Fruit fly (Drosophila melanogaster) whole organism, embryonic: ENCODE results near the gene nmo.
A peak's percentile ranks its signal among the peaks of the same experiment; 100 is the strongest.

ENCODE experiments used
- Ada2b ChIP-seq: fragments of 200-800 bp; sonication (Bioruptor generic); IDR thresholded peaks from 2 replicates; pipeline ENCODE4 v1.3.6; 2022; ENCODE audit warnings: missing biosample characterization, missing genetic modification characterization
- Blimp-1 ChIP-seq: fragments of 200-800 bp; sonication (Bioruptor generic); optimal IDR thresholded peaks from 3 replicates; lab custom pipeline; 2018; ENCODE audit warnings: missing biosample characterization, missing genetic modification characterization, mild to moderate bottlenecking, moderate library complexity, missing genetic modification reagents
- CG10274 ChIP-seq: fragments of 200-800 bp; sonication (Bioruptor generic); optimal IDR thresholded peaks from 3 replicates; lab custom pipeline; 2017; ENCODE audit warnings: missing biosample characterization, mild to moderate bottlenecking, missing genetic modification characterization
- CG10321 ChIP-seq: fragments of 200-800 bp; sonication (Bioruptor generic); IDR thresholded peaks from 2 replicates; pipeline ENCODE4 v1.3.6; 2022; ENCODE audit warnings: missing biosample characterization, missing genetic modification characterization
- CG10959 ChIP-seq: fragments of 200-800 bp; sonication (Bioruptor generic); IDR thresholded peaks from 2 replicates; pipeline ENCODE4 v1.3.6; 2022; ENCODE audit warnings: missing biosample characterization, missing genetic modification characterization
- CG11085 ChIP-seq: fragments of 200-800 bp; sonication (Bioruptor generic); IDR thresholded peaks from 2 replicates; pipeline ENCODE4 v1.3.6; 2022; ENCODE audit warnings: missing biosample characterization, missing genetic modification characterization
- CG11247 ChIP-seq: fragments of 200-800 bp; sonication (Bioruptor generic); IDR thresholded peaks from 2 replicates; pipeline ENCODE4 v1.3.6; 2022; ENCODE audit warnings: missing biosample characterization, missing genetic modification characterization
- CG11695 ChIP-seq: fragments of 200-800 bp; sonication (Bioruptor generic); IDR thresholded peaks from 3 replicates; pipeline ENCODE4 v1.3.6; 2022; ENCODE audit warnings: missing biosample characterization, missing genetic modification characterization
- CG12744 ChIP-seq: fragments of 200-800 bp; sonication (Bioruptor generic); optimal IDR thresholded peaks from 2 replicates; lab custom pipeline; 2016; ENCODE audit warnings: missing biosample characterization, missing genetic modification characterization
- CG14710 ChIP-seq: fragments of 200-800 bp; sonication (Bioruptor generic); optimal IDR thresholded peaks from 3 replicates; lab custom pipeline; 2019; ENCODE audit warnings: missing biosample characterization, mild to moderate bottlenecking, missing genetic modification characterization, moderate library complexity
- CG17829 ChIP-seq: fragments of 200-800 bp; optimal IDR thresholded peaks from 2 replicates; lab custom pipeline; 2019; ENCODE audit warnings: missing biosample characterization, mild to moderate bottlenecking, missing genetic modification characterization, moderate library complexity
- CG1832 ChIP-seq: fragments of 200-800 bp; sonication (Bioruptor generic); optimal IDR thresholded peaks from 2 replicates; lab custom pipeline; 2017; ENCODE audit warnings: missing biosample characterization, mild to moderate bottlenecking, missing genetic modification characterization, inconsistent platforms
- CG2712 ChIP-seq: fragments of 200-800 bp; optimal IDR thresholded peaks from 3 replicates; lab custom pipeline; 2019; ENCODE audit warnings: missing biosample characterization, mild to moderate bottlenecking, missing genetic modification characterization, moderate library complexity
- CG3726 ChIP-seq: fragments of 200-800 bp; sonication (Bioruptor generic); IDR thresholded peaks from 3 replicates; pipeline ENCODE4, ENCODE4 v1.3.6; 2022; ENCODE audit warnings: missing biosample characterization, missing genetic modification characterization
- CG4617 ChIP-seq: fragments of 200-800 bp; sonication (Bioruptor generic); optimal IDR thresholded peaks from 3 replicates; lab custom pipeline; 2016; ENCODE audit warnings: missing biosample characterization, missing genetic modification characterization, borderline replicate concordance
- CG9215 ChIP-seq: fragments of 200-800 bp; sonication (Bioruptor generic); IDR thresholded peaks from 2 replicates; pipeline ENCODE4 v1.3.6; 2022; ENCODE audit warnings: missing biosample characterization, missing genetic modification characterization
- CG9932 ChIP-seq: fragments of 200-800 bp; sonication (Bioruptor generic); IDR thresholded peaks from 2 replicates; pipeline ENCODE4 v1.3.6; 2022; ENCODE audit warnings: missing biosample characterization, missing genetic modification characterization
- CTCF ChIP-seq: fragments of 200-800 bp; sonication (Bioruptor generic); optimal IDR thresholded peaks from 2 replicates; lab custom pipeline; 2017; ENCODE audit warnings: missing biosample characterization, mild to moderate bottlenecking, missing genetic modification characterization, moderate library complexity
- Dek ChIP-seq: fragments of 200-800 bp; sonication (Bioruptor generic); optimal IDR thresholded peaks from 3 replicates; lab custom pipeline; 2019; ENCODE audit warnings: missing biosample characterization, mild to moderate bottlenecking, missing genetic modification characterization, moderate library complexity
- Drgx ChIP-seq: fragments of 200-800 bp; sonication (Bioruptor generic); IDR thresholded peaks from 2 replicates; pipeline ENCODE4 v1.3.6; 2022; ENCODE audit warnings: missing biosample characterization, missing genetic modification characterization
- Fer3 ChIP-seq: fragments of 200-800 bp; sonication (Bioruptor generic); optimal IDR thresholded peaks from 2 replicates; lab custom pipeline; 2018; ENCODE audit warnings: missing biosample characterization, mild to moderate bottlenecking, missing genetic modification characterization, moderate library complexity
- Hsf ChIP-seq: fragments of 200-800 bp; sonication (Bioruptor generic); optimal IDR thresholded peaks from 3 replicates; lab custom pipeline; 2016; ENCODE audit warnings: missing biosample characterization, missing genetic modification characterization
- Myb ChIP-seq: fragments of 200-800 bp; sonication (Bioruptor generic); optimal IDR thresholded peaks from 2 replicates; lab custom pipeline; 2016; ENCODE audit warnings: missing biosample characterization, missing genetic modification characterization
- Poxn ChIP-seq: fragments of 200-800 bp; sonication (Bioruptor generic); IDR thresholded peaks from 2 replicates; pipeline ENCODE4 v1.3.6; 2022; ENCODE audit warnings: missing biosample characterization, missing genetic modification characterization
- Scr ChIP-seq: fragments of 200-800 bp; sonication (Bioruptor generic); IDR thresholded peaks from 2 replicates; pipeline ENCODE4 v1.3.6; 2022; ENCODE audit warnings: missing biosample characterization, missing genetic modification characterization; ENCODE audit not compliant: partially characterized antibody
- Sox102F ChIP-seq: fragments of 200-800 bp; sonication (Bioruptor generic); optimal IDR thresholded peaks from 2 replicates; lab custom pipeline; 2018; ENCODE audit warnings: missing biosample characterization, mild to moderate bottlenecking, missing genetic modification characterization, moderate library complexity
- Stat92E ChIP-seq, 3 experiments: fragments of >200 bp in 2 of 3; fragments of 200-800 bp in 1 of 3; sonication (Bioruptor generic) in 1 of 3; optimal IDR thresholded peaks; 2 replicates each; lab custom pipeline; 2017 to 2019; ENCODE audit warnings: missing biosample characterization in 3 of 3, missing genetic modification characterization in 3 of 3, mild to moderate bottlenecking in 1 of 3, moderate library complexity in 1 of 3
- Tbp ChIP-seq: fragments of >200 bp; optimal IDR thresholded peaks from 2 replicates; lab custom pipeline; 2018; ENCODE audit warnings: missing biosample characterization, missing genetic modification characterization
- Usf ChIP-seq: fragments of 200-800 bp; sonication (Bioruptor generic); optimal IDR thresholded peaks from 2 replicates; lab custom pipeline; 2017; ENCODE audit warnings: missing genotype, missing biosample characterization, missing genetic modification characterization
- Xrp1 ChIP-seq: fragments of 200-800 bp; sonication (Bioruptor generic); IDR thresholded peaks from 2 replicates; pipeline ENCODE4 v1.3.6; 2022; ENCODE audit warnings: missing biosample characterization, missing genetic modification characterization
- bigmax ChIP-seq: fragments of 200-800 bp; sonication (Bioruptor generic); optimal IDR thresholded peaks from 2 replicates; lab custom pipeline; 2018; ENCODE audit warnings: missing biosample characterization, mild to moderate bottlenecking, missing genetic modification characterization
- bsh ChIP-seq, 2 experiments: fragments of 200-800 bp; sonication (Bioruptor generic); optimal IDR thresholded peaks; 2 replicates each; lab custom pipeline; 2017 to 2018; ENCODE audit warnings: mild to moderate bottlenecking in 2 of 2, missing biosample characterization in 2 of 2, missing genetic modification characterization in 2 of 2, moderate library complexity in 1 of 2
- cas ChIP-seq: fragments of 200-800 bp; sonication (Bioruptor generic); IDR thresholded peaks from 2 replicates; pipeline ENCODE4 v1.3.6; 2022; ENCODE audit warnings: missing biosample characterization, missing genetic modification characterization
- chif ChIP-seq, 2 experiments: fragments of 200-800 bp; sonication (Bioruptor generic); optimal IDR thresholded peaks; 3 replicates each; lab custom pipeline; 2016; ENCODE audit warnings: missing biosample characterization in 2 of 2, missing genetic modification characterization in 2 of 2
- chinmo ChIP-seq: fragments of 200-800 bp; sonication (Bioruptor generic); IDR thresholded peaks from 4 replicates; pipeline ENCODE4 v1.3.6; 2022; ENCODE audit warnings: missing biosample characterization, missing genetic modification characterization; ENCODE audit not compliant: partially characterized antibody
- chm ChIP-seq: fragments of 200-800 bp; sonication (Bioruptor generic); IDR thresholded peaks from 2 replicates; pipeline ENCODE4 v1.3.6; 2022; ENCODE audit warnings: missing biosample characterization, missing genetic modification characterization
- crc ChIP-seq: fragments of 200-800 bp; sonication (Bioruptor generic); optimal IDR thresholded peaks from 2 replicates; lab custom pipeline; 2016; ENCODE audit warnings: missing biosample characterization, missing genetic modification characterization
- croc ChIP-seq: fragments of 200-800 bp; sonication (Bioruptor generic); conservative IDR thresholded peaks from 3 replicates; pipeline ENCODE4 v1.3.6; 2022; ENCODE audit warnings: missing biosample characterization, missing genetic modification characterization
- cwo ChIP-seq: fragments of 200-800 bp; sonication (Bioruptor generic); optimal IDR thresholded peaks from 3 replicates; lab custom pipeline; 2017; ENCODE audit warnings: missing biosample characterization, missing genetic modification characterization, mild to moderate bottlenecking, moderate library complexity, missing genetic modification reagents
- eve ChIP-seq, 2 experiments: fragments of >200 bp; optimal IDR thresholded peaks; 2 replicates each; lab custom pipeline; 2017; ENCODE audit warnings: missing biosample characterization in 2 of 2, missing genetic modification characterization in 2 of 2
- grau ChIP-seq: fragments of 200-800 bp; optimal IDR thresholded peaks from 3 replicates; lab custom pipeline; 2019; ENCODE audit warnings: missing biosample characterization, mild to moderate bottlenecking, missing genetic modification characterization, moderate library complexity
- grn ChIP-seq: fragments of 200-800 bp; sonication (Bioruptor generic); optimal IDR thresholded peaks from 3 replicates; lab custom pipeline; 2017; ENCODE audit warnings: missing biosample characterization, missing genetic modification characterization
- hb ChIP-seq: fragments of 200-800 bp; sonication (Bioruptor generic); IDR thresholded peaks from 3 replicates; pipeline ENCODE4 v1.3.6; 2022; ENCODE audit warnings: missing biosample characterization, missing genetic modification characterization; ENCODE audit not compliant: partially characterized antibody
- kni ChIP-seq: fragments of 200-800 bp; sonication (Bioruptor generic); optimal IDR thresholded peaks from 3 replicates; lab custom pipeline; 2017; ENCODE audit warnings: mild to moderate bottlenecking, missing biosample characterization, missing genetic modification reagents, missing genetic modification characterization
- lab ChIP-seq: fragments of 200-800 bp; sonication (Bioruptor generic); optimal IDR thresholded peaks from 3 replicates; lab custom pipeline; 2017; ENCODE audit warnings: missing biosample characterization, missing genetic modification characterization, mild to moderate bottlenecking, moderate library complexity, missing genetic modification reagents
- nmo ChIP-seq: fragments of 200-800 bp; sonication (Bioruptor generic); optimal IDR thresholded peaks from 2 replicates; lab custom pipeline; 2018; ENCODE audit warnings: missing biosample characterization, mild to moderate bottlenecking, missing genetic modification characterization, moderate library complexity
- pnt ChIP-seq: fragments of 200-800 bp; sonication (Bioruptor generic); optimal IDR thresholded peaks from 3 replicates; lab custom pipeline; 2016; ENCODE audit warnings: missing biosample characterization, missing genetic modification characterization
- pros ChIP-seq: fragments of 200-800 bp; sonication (Bioruptor generic); optimal IDR thresholded peaks from 3 replicates; lab custom pipeline; 2019; ENCODE audit warnings: missing biosample characterization, mild to moderate bottlenecking, missing genetic modification characterization, moderate library complexity
- psq ChIP-seq: fragments of 200-800 bp; sonication (Bioruptor generic); optimal IDR thresholded peaks from 2 replicates; lab custom pipeline; 2017; ENCODE audit warnings: missing biosample characterization, missing genetic modification characterization
- sqz ChIP-seq: fragments of 200-800 bp; sonication (Bioruptor generic); optimal IDR thresholded peaks from 3 replicates; lab custom pipeline; 2018; ENCODE audit warnings: missing biosample characterization, mild to moderate bottlenecking, missing genetic modification characterization
- ttk ChIP-seq: fragments of 200-800 bp; sonication (Bioruptor generic); IDR thresholded peaks from 2 replicates; pipeline ENCODE4 v2.1.2; 2022; ENCODE audit warnings: missing biosample characterization, missing genetic modification characterization

Gene nmo

DNA sequence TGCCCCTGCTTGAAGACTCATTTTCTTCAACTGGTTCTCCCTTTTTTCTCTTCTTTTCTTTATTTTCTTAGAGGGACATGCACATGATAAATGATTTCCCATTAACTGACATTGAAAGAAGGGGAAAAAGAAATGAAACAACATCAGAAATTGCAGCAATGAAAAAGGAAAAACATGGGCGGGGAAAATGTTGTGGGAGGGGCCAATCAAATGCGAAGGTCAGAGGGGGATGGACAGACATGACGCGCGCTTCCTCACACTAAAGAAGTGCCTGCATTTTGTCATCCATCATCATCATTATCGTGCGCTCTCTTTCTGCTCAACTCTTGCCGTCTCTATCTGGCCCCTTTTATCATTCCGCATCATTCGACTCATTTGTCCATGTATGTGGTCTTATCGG lies 58.8 kb downstream of the nmo start:
- TF ChIP-seq grn (GFP tag; lab: Kevin White, UChicago), result peak; percentile 21
- no peak for TF ChIP-seq CG11247 (GFP tag; lab: Robert Waterston, UW)
- peak; percentile 2 for TF ChIP-seq nmo (GFP tag; lab: Kevin White, UChicago)
- TF ChIP-seq Scr (GFP tag; lab: Robert Waterston, UW), result no peak
- TF ChIP-seq Drgx (GFP tag; lab: Robert Waterston, UW), result no peak
- no peak for TF ChIP-seq Sox102F (GFP tag; lab: Kevin White, UChicago)
- peak; percentile 53 for TF ChIP-seq kni (GFP tag; lab: Kevin White, UChicago)
- TF ChIP-seq cas, result no peak
- no peak for TF ChIP-seq Fer3 (tag; lab: Kevin White, UChicago)
- TF ChIP-seq CG2712 (tag; lab: Kevin White, UChicago), result no peak
- no peak for TF ChIP-seq Tbp
- no peak for TF ChIP-seq CG11695 (GFP tag; lab: Robert Waterston, UW)
- peak; percentile 38; the same call in 1 of the 2 replicates for TF ChIP-seq CG10321 (GFP tag; lab: Robert Waterston, UW)
- peak; percentile 73 for TF ChIP-seq pros
- TF ChIP-seq Poxn (GFP tag; lab: Robert Waterston, UW), result no peak
- no peak for TF ChIP-seq CG17829 (tag; lab: Kevin White, UChicago)
- no peak for TF ChIP-seq CG12744
- TF ChIP-seq CG9215 (GFP tag; lab: Robert Waterston, UW), result no peak
- TF ChIP-seq Blimp-1 (GFP tag; lab: Kevin White, UChicago), result no peak
- TF ChIP-seq CTCF (GFP tag; lab: Kevin White, UChicago), result no peak
- no peak for TF ChIP-seq CG4617 (GFP tag; lab: Kevin White, UChicago)
- no peak for TF ChIP-seq Myb (GFP tag; lab: Kevin White, UChicago)
- no peak for TF ChIP-seq ttk
- TF ChIP-seq CG1832 (GFP tag; lab: Kevin White, UChicago), result peak; percentile 35
- no peak for TF ChIP-seq CG3726 (GFP tag; lab: Robert Waterston, UW)
- TF ChIP-seq lab (GFP tag; lab: Kevin White, UChicago), result peak; percentile 76
- no peak for TF ChIP-seq bigmax (GFP tag; lab: Kevin White, UChicago)
- TF ChIP-seq croc (GFP tag; lab: Robert Waterston, UW), result no peak
- no peak for TF ChIP-seq CG9932 (GFP tag; lab: Robert Waterston, UW)
- no peak for TF ChIP-seq psq (GFP tag; lab: Kevin White, UChicago)
- TF ChIP-seq Ada2b, result no peak
- TF ChIP-seq CG10959, result no peak
- TF ChIP-seq Stat92E (GFP tag; optimal IDR thresholded peaks at IDR 0.05; lab: Kevin White, UChicago), result peak in 1 of 3 experiments; percentile 65
- no peak for TF ChIP-seq Dek (tag; lab: Kevin White, UChicago)
- TF ChIP-seq Hsf (GFP tag; lab: Kevin White, UChicago), result no peak
- TF ChIP-seq CG14710 (tag; lab: Kevin White, UChicago), result no peak
- no peak for TF ChIP-seq cwo (GFP tag; lab: Kevin White, UChicago)
- TF ChIP-seq chif (GFP tag; optimal IDR thresholded peaks at IDR 0.05; lab: Kevin White, UChicago), result no peak
- no peak for TF ChIP-seq CG10274 (GFP tag; lab: Kevin White, UChicago)
- TF ChIP-seq crc (GFP tag; lab: Kevin White, UChicago), result no peak
- no peak for TF ChIP-seq eve (GFP tag; optimal IDR thresholded peaks at IDR 0.05; lab: Kevin White, UChicago)
- no peak for TF ChIP-seq sqz (GFP tag; lab: Kevin White, UChicago)
- TF ChIP-seq Xrp1 (GFP tag; lab: Robert Waterston, UW), result 0 out of 2 replicates have a peak, but pooled peaks have one; percentile 8
- TF ChIP-seq grau (tag; lab: Kevin White, UChicago), result peak; percentile 42
- TF ChIP-seq Usf (GFP tag; lab: Kevin White, UChicago), result no peak
- no peak for TF ChIP-seq hb (GFP tag; lab: Robert Waterston, UW)
- no peak for TF ChIP-seq bsh (GFP tag; optimal IDR thresholded peaks at IDR 0.05; lab: Kevin White, UChicago)
- no peak for TF ChIP-seq CG11085 (GFP tag; lab: Robert Waterston, UW)
- 0 out of 2 replicates have a peak, but pooled peaks have one; percentile 35 for TF ChIP-seq chm (GFP tag; lab: Robert Waterston, UW)
- TF ChIP-seq pnt (GFP tag; lab: Kevin White, UChicago), result no peak
- TF ChIP-seq chinmo, result no peak
